Worm (Caenorhabditis elegans): Measurements from ENCODE around the gene Y66C5A.1.

The Y66C5A.1 gene

ce11 chrX:14424186-14424585 lies 31.1 kb downstream of the Y66C5A.1 start:
- TF ChIP-seq nhr-10 (tag; optimal IDR thresholded peaks at IDR 0.05) = no peak
- no peak for TF ChIP-seq madf-5 (GFP tag; IDR thresholded peaks at IDR 0.05)
- no peak for TF ChIP-seq daf-16 (GFP tag; optimal IDR thresholded peaks at IDR 0.05)
- TF ChIP-seq daf-16 (tag; optimal IDR thresholded peaks at IDR 0.05) = no peak
- TF ChIP-seq hlh-30 (tag; optimal IDR thresholded peaks at IDR 0.05; ENCODE audit: insufficient read depth) = no peak
- no peak for TF ChIP-seq arid-1 (GFP tag; conservative IDR thresholded peaks at IDR 0.05)
- TF ChIP-seq ctbp-1 (GFP tag; IDR thresholded peaks at IDR 0.05) = no peak
- no peak for TF ChIP-seq unc-130 (GFP tag; optimal IDR thresholded peaks at IDR 0.05)

- TF ChIP-seq T20F7.1 (GFP tag; optimal IDR thresholded peaks at IDR 0.05) = peak; percentile 3
- no peak for TF ChIP-seq nhr-42 (GFP tag; IDR thresholded peaks at IDR 0.05)
Measured at ce11 chrX:14423105-14423504, 32.2 kb downstream of the Y66C5A.1 start, which contains the start of gene fipr-3. Gene fipr-3, plus strand, starts transcription at chrX:14423405.

DNA sequence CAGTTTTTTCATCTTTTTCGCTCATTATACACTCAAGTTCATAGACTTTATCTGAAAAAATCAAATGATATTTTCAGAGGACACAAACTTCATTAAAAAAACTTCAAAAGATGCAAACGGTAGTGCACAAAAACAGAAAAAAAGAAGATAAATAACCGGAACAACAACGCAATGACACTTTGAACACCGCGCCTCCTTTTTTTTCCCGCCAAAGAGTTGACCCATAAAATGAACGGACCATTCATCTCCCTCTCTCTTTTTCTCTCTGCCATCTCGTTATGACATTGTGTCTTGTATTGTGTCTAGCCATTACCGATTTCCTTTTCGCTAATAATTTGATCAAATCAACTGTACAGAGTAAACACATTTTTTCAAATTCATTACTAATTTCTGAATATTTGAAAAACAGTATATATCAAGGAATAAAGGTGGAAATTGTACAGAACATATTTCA lies 33.8 kb downstream of the Y66C5A.1 start, which contains the start of gene F23D12.2:
F23D12.2 (minus strand) TSS at position 51 of the 454 bp plus-strand sequence.
- TF ChIP-seq unc-62 (GFP tag; optimal IDR thresholded peaks at IDR 0.05 in 1 of 2) = peak in 1 of 2 experiments; percentile 62
- TF ChIP-seq unc-62 (tag; optimal IDR thresholded peaks at IDR 0.05) = no peak
- no peak for TF ChIP-seq mdl-1 (tag; optimal IDR thresholded peaks at IDR 0.05)
- no peak for TF ChIP-seq zag-1 (tag; optimal IDR thresholded peaks at IDR 0.05)

- TF ChIP-seq zip-11 (GFP tag; IDR thresholded peaks at IDR 0.05) = no peak
- TF ChIP-seq snpc-1.2 (GFP tag; IDR thresholded peaks at IDR 0.05) = no peak
- TF ChIP-seq zip-2 (tag; optimal IDR thresholded peaks at IDR 0.05) = no peak
- TF ChIP-seq daf-16 (GFP tag; optimal IDR thresholded peaks at IDR 0.05) = no peak
- no peak for TF ChIP-seq daf-16 (tag; optimal IDR thresholded peaks at IDR 0.05)
- TF ChIP-seq F49E8.2 (tag; optimal IDR thresholded peaks at IDR 0.05; ENCODE audit: borderline replicate concordance) = no peak
- no peak for TF ChIP-seq lin-13 (GFP tag; optimal IDR thresholded peaks at IDR 0.05)
- no peak for TF ChIP-seq tra-1 (GFP tag; IDR thresholded peaks at IDR 0.05)
- TF ChIP-seq T26A8.4 (GFP tag; IDR thresholded peaks at IDR 0.05) = no peak
- TF ChIP-seq hlh-11 (tag; optimal IDR thresholded peaks at IDR 0.05) = no peak
Measured at ce11 chrX:14415641-14416040, 39.7 kb downstream of the Y66C5A.1 start, which contains the start of gene F23D12.10. Gene F23D12.10, minus strand, starts transcription at chrX:14415741.

DNA sequence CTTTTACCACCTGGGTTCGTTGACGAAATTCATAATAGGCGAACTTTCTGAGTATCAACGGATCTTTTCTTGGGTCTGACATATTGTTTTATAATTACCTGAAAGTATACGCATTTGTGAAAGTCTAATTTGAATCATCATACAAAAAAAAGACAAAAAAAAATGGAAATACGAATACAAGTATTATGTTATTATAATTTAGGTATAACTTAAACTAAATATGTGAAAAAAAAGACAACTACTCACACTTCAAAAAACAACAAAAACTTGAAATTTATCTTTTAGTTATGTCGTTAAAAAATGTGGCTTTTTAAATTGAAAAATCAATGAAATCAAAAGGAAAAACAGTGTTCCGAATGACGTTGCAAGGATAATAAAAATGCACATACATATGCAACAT lies 42.5 kb downstream of the Y66C5A.1 start, which contains the start of gene fbxa-179:
fbxa-179 (minus strand) TSS at position 101 of the 400 bp plus-strand sequence.
- TF ChIP-seq lsy-2 (tag; optimal IDR thresholded peaks at IDR 0.05) (no peak), Y105C5A.15 (GFP tag; IDR thresholded peaks at IDR 0.05) (no peak), T26A8.4 (GFP tag; IDR thresholded peaks at IDR 0.05) (no peak), lin-1 (GFP tag; IDR thresholded peaks at IDR 0.05) (no peak), F49E8.2 (tag; optimal IDR thresholded peaks at IDR 0.05; ENCODE audit: borderline replicate concordance) (no peak), mxl-2 (GFP tag; conservative IDR thresholded peaks at IDR 0.05) (no peak), pha-4 (GFP tag; IDR thresholded peaks at IDR 0.05) (no peak), pha-4 (tag; optimal IDR thresholded peaks at IDR 0.05) (no peak), F44E2.7 (GFP tag; IDR thresholded peaks at IDR 0.05) (no peak), ztf-7 (tag; optimal IDR thresholded peaks at IDR 0.05) (no peak), php-3 (GFP tag; IDR thresholded peaks at IDR 0.05) (no peak), daf-12 (tag; optimal IDR thresholded peaks at IDR 0.05) (no peak)

DNA sequence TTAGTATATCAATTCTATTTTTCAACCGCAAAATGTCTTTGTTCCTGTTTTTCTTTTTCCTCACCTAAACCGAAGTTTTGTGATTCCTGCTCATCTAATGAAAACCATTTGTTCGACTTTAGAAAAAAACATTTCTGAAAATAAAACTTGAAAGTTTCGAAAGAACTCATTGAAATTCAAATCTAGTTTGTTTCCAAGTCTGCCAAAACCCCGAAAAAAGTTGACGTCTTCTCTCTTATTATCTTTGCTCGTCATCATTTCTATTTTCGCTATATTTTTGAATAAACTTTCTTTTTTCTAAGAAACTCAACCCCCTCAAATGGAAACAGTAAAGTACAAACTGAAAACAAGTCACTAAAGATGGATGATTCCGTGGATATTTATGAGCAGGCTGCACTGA lies 49.5 kb downstream of the Y66C5A.1 start, which contains the start of gene frpr-17:
frpr-17 (plus strand) TSS at position 301 of the 400 bp plus-strand sequence.
- TF ChIP-seq zip-11 (GFP tag; IDR thresholded peaks at IDR 0.05) = no peak

Measured in whole organism, L4 larva.